Worm (Caenorhabditis elegans) whole organism, L1 larva: ENCODE measurements around the gene Y41E3.7.

Experiments used
- C16A3.4 ChIP-seq: fragments of 150-350 bp; optimal IDR thresholded peaks from 2 replicates; lab custom pipeline; 2014; ENCODE audit warnings: missing biosample characterization, missing genetic modification characterization
- ceh-63 ChIP-seq: fragments of 200-800 bp; sonication (Bioruptor generic); optimal IDR thresholded peaks from 2 replicates; lab custom pipeline; 2018; ENCODE audit warnings: mild to moderate bottlenecking, missing genetic modification characterization, missing compliant biosample characterization
- ceh-8 ChIP-seq: fragments of 200-800 bp; sonication (Bioruptor generic); optimal IDR thresholded peaks from 2 replicates; lab custom pipeline; 2018; ENCODE audit warnings: mild to moderate bottlenecking, missing genetic modification characterization, moderate library complexity, missing compliant biosample characterization
- ceh-82 ChIP-seq, 3 experiments: fragments of 150-350 bp in 1 of 3; sonication (generic microtip) in 2 of 3; optimal IDR thresholded peaks; 2 replicates each; lab custom pipeline; 2014 to 2017; ENCODE audit warnings: missing biosample characterization in 3 of 3, missing genetic modification characterization in 3 of 3
- ceh-88 ChIP-seq: fragments of 200-800 bp; sonication (Bioruptor generic); IDR thresholded peaks from 2 replicates; pipeline ENCODE4 v1.3.6; 2022; ENCODE audit warnings: missing genetic modification characterization, missing compliant biosample characterization
- dsc-1 ChIP-seq: sonication (generic microtip); optimal IDR thresholded peaks from 2 replicates; lab custom pipeline; 2016; ENCODE audit warnings: mild to moderate bottlenecking, missing genetic modification characterization, missing compliant biosample characterization
- elt-3 ChIP-seq, 6 experiments: fragments of 150-350 bp in 1 of 6; sonication (generic microtip); optimal IDR thresholded peaks; 2 replicates each; lab custom pipeline; 2017 to 2018; ENCODE audit warnings: missing biosample characterization in 6 of 6, missing genetic modification characterization in 6 of 6, inconsistent platforms in 1 of 6
- fkh-4 ChIP-seq: sonication (generic microtip); optimal IDR thresholded peaks from 2 replicates; lab custom pipeline; 2016; ENCODE audit warnings: missing compliant biosample characterization, missing genetic modification characterization, borderline replicate concordance
- isw-1 ChIP-seq: fragments of 200-800 bp; sonication (Bioruptor generic); IDR thresholded peaks from 2 replicates; pipeline ENCODE4 v1.3.6; 2022; ENCODE audit warnings: missing genetic modification characterization, missing compliant biosample characterization
- lin-13 ChIP-seq: fragments of 150-350 bp; optimal IDR thresholded peaks from 2 replicates; lab custom pipeline; 2014; ENCODE audit warnings: missing biosample characterization, missing genetic modification reagents, missing genetic modification characterization
- lir-3 ChIP-seq: sonication (generic microtip); optimal IDR thresholded peaks from 2 replicates; lab custom pipeline; 2016; ENCODE audit warnings: mild to moderate bottlenecking, missing genetic modification characterization, moderate library complexity, missing compliant biosample characterization; ENCODE audit not compliant: poor library complexity
- mdl-1 ChIP-seq, 2 experiments: fragments of 150-350 bp; optimal IDR thresholded peaks; 2 replicates each; lab custom pipeline; 2014 to 2017; ENCODE audit warnings: missing biosample characterization in 2 of 2, missing genetic modification characterization in 2 of 2, inconsistent platforms in 1 of 2
- mef-2 ChIP-seq: fragments of 150-350 bp; optimal IDR thresholded peaks from 2 replicates; lab custom pipeline; 2014; ENCODE audit warnings: missing biosample characterization, missing genetic modification characterization
- nhr-11 ChIP-seq: fragments of 150-350 bp; optimal IDR thresholded peaks from 2 replicates; lab custom pipeline; 2014; ENCODE audit warnings: missing biosample characterization, missing genetic modification characterization
- nhr-20 ChIP-seq: sonication (generic microtip); optimal IDR thresholded peaks from 2 replicates; lab custom pipeline; 2016; ENCODE audit warnings: mild to moderate bottlenecking, missing genetic modification characterization, missing compliant biosample characterization
- nhr-237 ChIP-seq: fragments of 150-350 bp; optimal IDR thresholded peaks from 2 replicates; lab custom pipeline; 2014; ENCODE audit warnings: missing biosample characterization, missing genetic modification characterization
- nhr-76 ChIP-seq: sonication (generic microtip); optimal IDR thresholded peaks from 2 replicates; lab custom pipeline; 2017; ENCODE audit warnings: missing biosample characterization, missing genetic modification characterization
- nhr-77 ChIP-seq: fragments of 150-350 bp; optimal IDR thresholded peaks from 2 replicates; lab custom pipeline; 2014; ENCODE audit warnings: missing biosample characterization, missing genetic modification characterization
- nhr-84 ChIP-seq: sonication (generic microtip); optimal IDR thresholded peaks from 2 replicates; lab custom pipeline; 2017; ENCODE audit warnings: missing biosample characterization, missing genetic modification characterization
- sup-37 ChIP-seq: fragments of 200-800 bp; sonication (Bioruptor generic); optimal IDR thresholded peaks from 2 replicates; lab custom pipeline; 2018; ENCODE audit warnings: mild to moderate bottlenecking, missing genetic modification characterization, missing compliant biosample characterization
- unc-130 ChIP-seq: fragments of 150-350 bp; optimal IDR thresholded peaks from 2 replicates; lab custom pipeline; 2017; ENCODE audit warnings: missing biosample characterization, missing genetic modification characterization, inconsistent platforms
- unc-86 ChIP-seq: sonication (generic microtip); optimal IDR thresholded peaks from 2 replicates; lab custom pipeline; 2016; ENCODE audit warnings: missing genetic modification characterization, missing compliant biosample characterization
- unc-98 ChIP-seq: fragments of 200-800 bp; sonication (Bioruptor generic); IDR thresholded peaks from 2 replicates; pipeline ENCODE4 v1.3.6; 2022; ENCODE audit warnings: missing genetic modification characterization, missing compliant biosample characterization
- xbp-1 ChIP-seq: sonication (generic microtip); optimal IDR thresholded peaks from 2 replicates; lab custom pipeline; 2016; ENCODE audit warnings: missing genetic modification characterization, missing compliant biosample characterization
- ztf-11 ChIP-seq, 2 experiments: sonication (generic microtip); optimal IDR thresholded peaks; 2 replicates each; lab custom pipeline; 2016 to 2017; ENCODE audit warnings: missing genetic modification characterization in 2 of 2, missing biosample characterization in 1 of 2, missing compliant biosample characterization in 1 of 2

Y41E3.7 gene

ce11 chrIV:15065653-15066052 lies 51.8 kb downstream of the Y41E3.7 start, which contains the start of gene Y41E3.18:
Gene Y41E3.18 (minus strand): TSS chrIV:15065753.
- TF ChIP-seq xbp-1 (tag; lab: Kevin White, UChicago): no peak

ce11 chrIV:15068818-15069217 lies 55.0 kb downstream of the Y41E3.7 start, which contains the start of gene srt-48:
Gene srt-48 (minus strand): TSS chrIV:15068918.
- TF ChIP-seq elt-3 (tag; optimal IDR thresholded peaks at IDR 0.05; lab: Kevin White, UChicago) (no peak), ceh-8 (GFP tag; lab: Kevin White, UChicago) (no peak), ceh-88 (GFP tag; lab: Robert Waterston, UW) (no peak), mef-2 (no peak), nhr-77 (tag; lab: Kevin White, UChicago) (no peak), C16A3.4 (tag; lab: Kevin White, UChicago) (no peak), ztf-11 (tag; optimal IDR thresholded peaks at IDR 0.05; lab: Kevin White, UChicago) (no peak), nhr-84 (no peak)

ce11 chrIV:15074392-15074791 lies 60.6 kb downstream of the Y41E3.7 start, which contains the start of gene srt-50:
Gene srt-50 (plus strand): TSS chrIV:15074692.
- TF ChIP-seq mdl-1 (tag; optimal IDR thresholded peaks at IDR 0.05; lab: Kevin White, UChicago) (no peak), isw-1 (GFP tag; lab: Robert Waterston, UW) (no peak), unc-98 (GFP tag; lab: Robert Waterston, UW) (no peak), nhr-20 (no peak), sup-37 (GFP tag; lab: Kevin White, UChicago) (no peak), ceh-63 (GFP tag; lab: Kevin White, UChicago) (no peak), lin-13 (GFP tag; lab: Kevin White, UChicago) (no peak), ceh-82 (tag; optimal IDR thresholded peaks at IDR 0.05; lab: Kevin White, UChicago) (no peak), unc-130 (no peak), nhr-76 (tag; lab: Kevin White, UChicago) (no peak), nhr-11 (tag; lab: Kevin White, UChicago) (no peak), fkh-4 (no peak), nhr-237 (tag; lab: Kevin White, UChicago) (no peak), ztf-11 (tag; optimal IDR thresholded peaks at IDR 0.05; lab: Kevin White, UChicago) (no peak), dsc-1 (tag; lab: Kevin White, UChicago) (no peak), unc-86 (tag; lab: Kevin White, UChicago) (no peak), lir-3 (tag; lab: Kevin White, UChicago) (no peak), nhr-84 (no peak)
